Fruit fly (Drosophila melanogaster) whole organism, embryonic: ENCODE results near the gene CG14082.

Source experiments
- Atf-2 ChIP-seq: fragments of 200-800 bp; sonication (Bioruptor generic); optimal IDR thresholded peaks from 2 replicates; lab custom pipeline; 2016; ENCODE audit warnings: missing biosample characterization, missing genetic modification characterization
- Blimp-1 ChIP-seq: fragments of 200-800 bp; sonication (Bioruptor generic); optimal IDR thresholded peaks from 3 replicates; lab custom pipeline; 2018; ENCODE audit warnings: missing biosample characterization, missing genetic modification characterization, mild to moderate bottlenecking, moderate library complexity, missing genetic modification reagents
- CG10209 ChIP-seq: fragments of 200-800 bp; sonication (Bioruptor generic); optimal IDR thresholded peaks from 3 replicates; lab custom pipeline; 2017; ENCODE audit warnings: missing biosample characterization, mild to moderate bottlenecking, missing genetic modification characterization, missing genetic modification reagents
- CG10979 ChIP-seq: fragments of 200-800 bp; sonication (Bioruptor generic); optimal IDR thresholded peaks from 2 replicates; lab custom pipeline; 2018; ENCODE audit warnings: missing biosample characterization, mild to moderate bottlenecking, missing genetic modification characterization, moderate library complexity
- CG12071 ChIP-seq: fragments of 200-800 bp; sonication (Bioruptor generic); optimal IDR thresholded peaks from 3 replicates; lab custom pipeline; 2018; ENCODE audit warnings: missing biosample characterization, mild to moderate bottlenecking, missing genetic modification characterization
- CG14667 ChIP-seq: fragments of 200-800 bp; sonication (Bioruptor generic); IDR thresholded peaks from 2 replicates; pipeline ENCODE4 v1.3.6; 2022; ENCODE audit warnings: missing biosample characterization, missing genetic modification characterization
- CG15514 ChIP-seq: fragments of 200-800 bp; sonication (Bioruptor generic); optimal IDR thresholded peaks from 3 replicates; lab custom pipeline; 2017; ENCODE audit warnings: missing biosample characterization, missing genetic modification characterization, mild to moderate bottlenecking, moderate library complexity, missing genetic modification reagents
- CG16813 ChIP-seq: fragments of 200-800 bp; sonication (Bioruptor generic); IDR thresholded peaks from 3 replicates; pipeline ENCODE4 v1.3.6; 2022; ENCODE audit warnings: missing biosample characterization, missing genetic modification characterization; ENCODE audit not compliant: partially characterized antibody
- CG16815 ChIP-seq: fragments of 200-800 bp; sonication (Bioruptor generic); optimal IDR thresholded peaks from 3 replicates; lab custom pipeline; 2017; ENCODE audit warnings: missing biosample characterization, mild to moderate bottlenecking, missing genetic modification characterization
- CG17186 ChIP-seq: fragments of 200-800 bp; sonication (Bioruptor generic); optimal IDR thresholded peaks from 3 replicates; lab custom pipeline; 2017; ENCODE audit warnings: missing biosample characterization, missing genetic modification reagents, missing genetic modification characterization
- CG18262 ChIP-seq: fragments of 200-800 bp; optimal IDR thresholded peaks from 3 replicates; lab custom pipeline; 2019; ENCODE audit warnings: missing biosample characterization, mild to moderate bottlenecking, missing genetic modification characterization, moderate library complexity
- CG1832 ChIP-seq: fragments of 200-800 bp; sonication (Bioruptor generic); optimal IDR thresholded peaks from 2 replicates; lab custom pipeline; 2017; ENCODE audit warnings: missing biosample characterization, mild to moderate bottlenecking, missing genetic modification characterization, inconsistent platforms
- CG2712 ChIP-seq: fragments of 200-800 bp; optimal IDR thresholded peaks from 3 replicates; lab custom pipeline; 2019; ENCODE audit warnings: missing biosample characterization, mild to moderate bottlenecking, missing genetic modification characterization, moderate library complexity
- CG3407 ChIP-seq: fragments of 200-800 bp; sonication (Bioruptor generic); optimal IDR thresholded peaks from 2 replicates; lab custom pipeline; 2018; ENCODE audit warnings: missing biosample characterization, mild to moderate bottlenecking, missing genetic modification characterization
- CG34376 ChIP-seq: fragments of 200-800 bp; sonication (Bioruptor generic); optimal IDR thresholded peaks from 2 replicates; lab custom pipeline; 2018; ENCODE audit warnings: missing biosample characterization, mild to moderate bottlenecking, missing genetic modification characterization
- CG3838 ChIP-seq: fragments of 200-800 bp; sonication (Bioruptor generic); optimal IDR thresholded peaks from 3 replicates; lab custom pipeline; 2016; ENCODE audit warnings: missing biosample characterization, missing genetic modification characterization
- CG7556 ChIP-seq: fragments of 200-800 bp; sonication (Bioruptor generic); optimal IDR thresholded peaks from 2 replicates; lab custom pipeline; 2017; ENCODE audit warnings: missing biosample characterization, mild to moderate bottlenecking, missing genetic modification characterization
- D19A ChIP-seq: fragments of 200-800 bp; optimal IDR thresholded peaks from 3 replicates; lab custom pipeline; 2019; ENCODE audit warnings: missing biosample characterization, mild to moderate bottlenecking, missing genetic modification characterization, moderate library complexity
- D19B ChIP-seq: fragments of 200-800 bp; sonication (Bioruptor generic); optimal IDR thresholded peaks from 2 replicates; lab custom pipeline; 2017; ENCODE audit warnings: missing biosample characterization, mild to moderate bottlenecking, missing genetic modification characterization
- Dad ChIP-seq: fragments of 200-800 bp; sonication (Bioruptor generic); optimal IDR thresholded peaks from 3 replicates; lab custom pipeline; 2016; ENCODE audit warnings: missing biosample characterization, missing genetic modification characterization
- Drgx ChIP-seq: fragments of 200-800 bp; sonication (Bioruptor generic); IDR thresholded peaks from 2 replicates; pipeline ENCODE4 v1.3.6; 2022; ENCODE audit warnings: missing biosample characterization, missing genetic modification characterization
- E2f1 ChIP-seq: fragments of 200-800 bp; sonication (Bioruptor generic); IDR thresholded peaks from 2 replicates; pipeline ENCODE4 v1.3.6; 2022; ENCODE audit warnings: missing biosample characterization, missing genetic modification characterization
- GATAe ChIP-seq: fragments of 200-800 bp; sonication (Bioruptor generic); conservative IDR thresholded peaks from 2 replicates; pipeline ENCODE4 v1.3.6; 2022; ENCODE audit warnings: missing biosample characterization, missing genetic modification characterization
- H15 ChIP-seq: fragments of 200-800 bp; sonication (Bioruptor generic); IDR thresholded peaks from 3 replicates; pipeline ENCODE4 v1.3.6; 2022; ENCODE audit warnings: missing biosample characterization, missing genetic modification characterization
- HLHmδ ChIP-seq: fragments of 200-800 bp; sonication (Bioruptor generic); optimal IDR thresholded peaks from 2 replicates; lab custom pipeline; 2018; ENCODE audit warnings: missing biosample characterization, mild to moderate bottlenecking, missing genetic modification characterization, moderate library complexity
- MTF-1 ChIP-seq: fragments of 200-800 bp; sonication (Bioruptor generic); optimal IDR thresholded peaks from 2 replicates; lab custom pipeline; 2018; ENCODE audit warnings: missing biosample characterization, mild to moderate bottlenecking, missing genetic modification characterization, borderline replicate concordance
- Med ChIP-seq: fragments of 200-800 bp; sonication (Bioruptor generic); peaks from one replicate; lab custom pipeline; 2016; ENCODE audit warnings: missing biosample characterization, missing genetic modification characterization, mild to moderate bottlenecking, inconsistent platforms, moderate library complexity
- Ptx1 ChIP-seq: fragments of 200-800 bp; sonication (Bioruptor generic); IDR thresholded peaks from 2 replicates; pipeline ENCODE4 v1.3.6; 2022; ENCODE audit warnings: missing biosample characterization, missing genetic modification characterization
- Ravus ChIP-seq: fragments of 200-800 bp; sonication (Bioruptor generic); IDR thresholded peaks from 2 replicates; pipeline ENCODE4 v1.3.6; 2022; ENCODE audit warnings: missing biosample characterization, missing genetic modification characterization
- Rfx ChIP-seq: fragments of 200-800 bp; sonication (Bioruptor generic); IDR thresholded peaks from 2 replicates; pipeline ENCODE4 v1.3.6; 2022; ENCODE audit warnings: missing biosample characterization, missing genetic modification characterization
- Side ChIP-seq: fragments of 200-800 bp; sonication (Bioruptor generic); optimal IDR thresholded peaks from 2 replicates; lab custom pipeline; 2016; ENCODE audit warnings: missing biosample characterization, missing genetic modification characterization
- chinmo ChIP-seq: fragments of 200-800 bp; sonication (Bioruptor generic); IDR thresholded peaks from 4 replicates; pipeline ENCODE4 v1.3.6; 2022; ENCODE audit warnings: missing biosample characterization, missing genetic modification characterization; ENCODE audit not compliant: partially characterized antibody
- crol ChIP-seq: fragments of 200-800 bp; sonication (Bioruptor generic); IDR thresholded peaks from 2 replicates; pipeline ENCODE4 v1.3.6; 2022; ENCODE audit warnings: missing biosample characterization, missing genetic modification characterization
- dysf ChIP-seq: fragments of 200-800 bp; sonication (Bioruptor generic); IDR thresholded peaks from 3 replicates; pipeline ENCODE4 v1.3.6; 2022; ENCODE audit warnings: missing biosample characterization, missing genetic modification characterization
- exex ChIP-seq: fragments of 200-800 bp; sonication (Bioruptor generic); optimal IDR thresholded peaks from 4 replicates; lab custom pipeline; 2018; ENCODE audit warnings: missing biosample characterization, mild to moderate bottlenecking, missing genetic modification characterization, moderate library complexity
- fu2 ChIP-seq: fragments of 200-800 bp; sonication (Bioruptor generic); optimal IDR thresholded peaks from 2 replicates; lab custom pipeline; 2016; ENCODE audit warnings: missing biosample characterization, missing genetic modification characterization
- grn ChIP-seq: fragments of 200-800 bp; sonication (Bioruptor generic); optimal IDR thresholded peaks from 3 replicates; lab custom pipeline; 2017; ENCODE audit warnings: missing biosample characterization, missing genetic modification characterization
- jing ChIP-seq: fragments of 200-800 bp; sonication (Bioruptor generic); optimal IDR thresholded peaks from 2 replicates; lab custom pipeline; 2018; ENCODE audit warnings: missing biosample characterization, mild to moderate bottlenecking, missing genetic modification characterization
- kni ChIP-seq: fragments of 200-800 bp; sonication (Bioruptor generic); optimal IDR thresholded peaks from 3 replicates; lab custom pipeline; 2017; ENCODE audit warnings: mild to moderate bottlenecking, missing biosample characterization, missing genetic modification reagents, missing genetic modification characterization
- lbe ChIP-seq: fragments of 200-800 bp; sonication (Bioruptor generic); optimal IDR thresholded peaks from 2 replicates; lab custom pipeline; 2016; ENCODE audit warnings: missing biosample characterization, mild to moderate bottlenecking, missing genetic modification characterization
- mirr ChIP-seq: fragments of 200-800 bp; sonication (Bioruptor generic); optimal IDR thresholded peaks from 3 replicates; lab custom pipeline; 2018; ENCODE audit warnings: missing biosample characterization, mild to moderate bottlenecking, missing genetic modification characterization
- psq ChIP-seq: fragments of 200-800 bp; sonication (Bioruptor generic); optimal IDR thresholded peaks from 2 replicates; lab custom pipeline; 2017; ENCODE audit warnings: missing biosample characterization, missing genetic modification characterization
- sc ChIP-seq, 3 experiments: fragments of >200 bp in 2 of 3; fragments of 200-800 bp in 1 of 3; sonication (Bioruptor generic) in 1 of 3; optimal IDR thresholded peaks; 2 replicates in 2 of 3; 3 replicates in 1 of 3; lab custom pipeline; 2017; ENCODE audit warnings: mild to moderate bottlenecking in 1 of 3, missing biosample characterization in 1 of 3, missing genetic modification characterization in 1 of 3, missing genetic modification reagents in 1 of 3
- sd ChIP-seq: fragments of 200-800 bp; sonication (Bioruptor generic); optimal IDR thresholded peaks from 3 replicates; lab custom pipeline; 2018; ENCODE audit warnings: missing biosample characterization, mild to moderate bottlenecking, missing genetic modification characterization, moderate library complexity
- sens ChIP-seq: fragments of 200-800 bp; sonication (Bioruptor generic); peaks from one replicate; lab custom pipeline; 2016; ENCODE audit warnings: missing biosample characterization, missing genetic modification characterization
- sens-2 ChIP-seq: fragments of 200-800 bp; sonication (Bioruptor generic); IDR thresholded peaks from 2 replicates; pipeline ENCODE4 v1.3.6; 2022; ENCODE audit warnings: missing biosample characterization, missing genetic modification characterization
- sr ChIP-seq: fragments of 200-800 bp; sonication (Bioruptor generic); IDR thresholded peaks from 3 replicates; pipeline ENCODE4 v1.3.6; 2022; ENCODE audit warnings: missing biosample characterization, missing genetic modification characterization
- ssp ChIP-seq: fragments of 200-800 bp; sonication (Bioruptor generic); IDR thresholded peaks from 2 replicates; pipeline ENCODE4 v1.3.6; 2022; ENCODE audit warnings: missing biosample characterization, missing genetic modification characterization
- zf30C ChIP-seq: fragments of 200-800 bp; sonication (Bioruptor generic); optimal IDR thresholded peaks from 3 replicates; lab custom pipeline; 2018; ENCODE audit warnings: missing biosample characterization, mild to moderate bottlenecking, missing genetic modification characterization

CG14082 gene

DNA sequence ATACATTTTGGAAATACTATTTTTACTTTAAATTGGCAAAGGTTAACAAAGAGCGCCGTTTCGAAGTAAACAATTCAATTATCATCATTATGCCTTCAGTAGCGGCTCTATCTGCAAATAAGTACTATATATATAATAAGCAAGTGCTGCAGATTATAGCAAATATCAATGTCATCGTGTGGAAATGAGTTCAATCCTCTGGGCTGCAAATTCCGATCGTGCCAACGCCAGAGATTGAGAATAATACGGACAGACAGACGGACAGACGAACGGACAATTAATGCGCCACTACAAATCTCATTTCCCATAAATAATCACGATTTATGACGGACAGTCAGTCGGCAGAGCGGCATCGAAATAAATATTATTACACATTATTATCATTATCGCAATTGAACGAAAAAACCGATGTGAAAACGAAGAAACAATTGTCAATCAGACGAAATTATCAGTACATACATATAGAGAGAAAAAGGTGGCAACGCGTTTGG is 35.5 kb upstream of the CG14082 start (continued):
- TF ChIP-seq CG17186 (no peak), Side (GFP tag; lab: Kevin White, UChicago) (no peak), CG15514 (GFP tag; lab: Kevin White, UChicago) (no peak), CG3838 (GFP tag; lab: Kevin White, UChicago) (no peak), Rfx (no peak), Ravus (GFP tag; lab: Robert Waterston, UW) (no peak), sd (tag; lab: Kevin White, UChicago) (peak; percentile 12), mirr (GFP tag; lab: Kevin White, UChicago) (no peak), Atf-2 (GFP tag; lab: Kevin White, UChicago) (no peak), Med (peak; percentile 37), CG10979 (tag; lab: Kevin White, UChicago) (no peak), CG34376 (GFP tag; lab: Kevin White, UChicago) (peak; percentile 51), CG12071 (GFP tag; lab: Kevin White, UChicago) (no peak), dysf (GFP tag; lab: Robert Waterston, UW) (no peak), psq (no peak), exex (tag; lab: Kevin White, UChicago) (peak; percentile 45), HLHmδ (GFP tag; lab: Kevin White, UChicago) (no peak), sens (GFP tag; lab: Kevin White, UChicago) (peak; percentile 41), H15 (GFP tag; lab: Robert Waterston, UW) (no peak)

DNA sequence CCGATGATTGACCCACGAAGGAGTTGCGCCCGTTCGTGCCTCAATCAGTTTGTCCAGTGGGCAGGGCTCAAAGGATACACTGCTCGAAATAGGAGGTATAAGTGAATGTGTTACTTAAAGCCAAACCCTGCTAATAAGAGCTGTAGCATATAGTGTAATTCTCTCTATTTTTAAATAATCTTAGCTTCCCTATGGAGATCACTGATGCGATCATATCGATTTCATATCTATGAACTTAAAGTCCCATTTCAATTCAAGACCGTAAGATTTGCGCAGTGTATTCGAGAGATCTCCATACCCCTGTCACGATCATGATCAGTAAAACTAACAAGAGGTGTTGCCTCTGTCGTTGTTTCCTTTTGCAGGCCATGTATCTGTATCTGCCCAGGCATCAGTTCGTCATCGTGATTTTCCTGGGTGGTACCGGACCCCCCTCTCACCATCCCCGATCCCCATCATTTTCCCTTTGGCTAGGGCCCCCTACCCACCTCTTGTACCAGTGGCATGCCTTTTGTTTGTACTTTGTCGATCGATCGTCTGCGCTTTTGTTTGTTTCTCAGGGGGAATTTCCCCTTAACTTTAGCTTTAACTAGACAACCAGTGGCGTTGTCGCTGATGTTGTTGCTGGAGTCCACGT is 34.4 kb upstream of the CG14082 start:
- TF ChIP-seq CG1832 = no peak
- no peak for TF ChIP-seq CG16815 (GFP tag; lab: Kevin White, UChicago)
- TF ChIP-seq MTF-1 (GFP tag; lab: Kevin White, UChicago) = no peak
- TF ChIP-seq sc (optimal IDR thresholded peaks at IDR 0.05; lab: Kevin White, UChicago) = no peak
- no peak for TF ChIP-seq sc (GFP tag; optimal IDR thresholded peaks at IDR 0.05; lab: Kevin White, UChicago)
- TF ChIP-seq CG2712 (tag; lab: Kevin White, UChicago) = peak; percentile 50
- TF ChIP-seq grn (GFP tag; lab: Kevin White, UChicago) = peak; percentile 68
- peak; percentile 7 for TF ChIP-seq Blimp-1 (GFP tag; lab: Kevin White, UChicago)
- no peak for TF ChIP-seq sens-2 (GFP tag; lab: Robert Waterston, UW)
- no peak for TF ChIP-seq CG16813 (GFP tag; lab: Robert Waterston, UW)
- TF ChIP-seq zf30C = peak; percentile 61
- TF ChIP-seq kni (GFP tag; lab: Kevin White, UChicago) = peak; percentile 10
- TF ChIP-seq D19B (GFP tag; lab: Kevin White, UChicago) = no peak
- TF ChIP-seq lbe (GFP tag; lab: Kevin White, UChicago) = peak; percentile 70
- no peak for TF ChIP-seq GATAe (GFP tag; lab: Robert Waterston, UW)
- TF ChIP-seq E2f1 (GFP tag; lab: Robert Waterston, UW) = no peak
- TF ChIP-seq fu2 (GFP tag; lab: Kevin White, UChicago) = no peak
- TF ChIP-seq D19A (tag; lab: Kevin White, UChicago) = peak; percentile 3
- TF ChIP-seq Ptx1 (GFP tag; lab: Robert Waterston, UW) = peak; percentile 19; the same call in 1 of the 2 replicates
- no peak for TF ChIP-seq jing
- TF ChIP-seq CG10209 (GFP tag; lab: Kevin White, UChicago) = peak; percentile 8
- TF ChIP-seq chinmo (GFP tag; lab: Robert Waterston, UW) = 0 out of 4 replicates have a peak, but pooled peaks have one; percentile 28
- TF ChIP-seq ssp = 0 out of 2 replicates have a peak, but pooled peaks have one; percentile 11
- peak; percentile 86 for TF ChIP-seq crol (GFP tag; lab: Robert Waterston, UW)
- TF ChIP-seq Dad (GFP tag; lab: Kevin White, UChicago) = no peak
- no peak for TF ChIP-seq CG7556 (GFP tag; lab: Kevin White, UChicago)
- TF ChIP-seq CG18262 (tag; lab: Kevin White, UChicago) = peak; percentile 13
- TF ChIP-seq CG3407 (GFP tag; lab: Kevin White, UChicago) = no peak
- TF ChIP-seq CG14667 = no peak
- TF ChIP-seq Drgx = peak; percentile 47; the same call in 1 of the 2 replicates
- no peak for TF ChIP-seq sr
